Comparison of ENCODE assay signal across 4 fruit fly cellular contexts in the genomic region with DNA sequence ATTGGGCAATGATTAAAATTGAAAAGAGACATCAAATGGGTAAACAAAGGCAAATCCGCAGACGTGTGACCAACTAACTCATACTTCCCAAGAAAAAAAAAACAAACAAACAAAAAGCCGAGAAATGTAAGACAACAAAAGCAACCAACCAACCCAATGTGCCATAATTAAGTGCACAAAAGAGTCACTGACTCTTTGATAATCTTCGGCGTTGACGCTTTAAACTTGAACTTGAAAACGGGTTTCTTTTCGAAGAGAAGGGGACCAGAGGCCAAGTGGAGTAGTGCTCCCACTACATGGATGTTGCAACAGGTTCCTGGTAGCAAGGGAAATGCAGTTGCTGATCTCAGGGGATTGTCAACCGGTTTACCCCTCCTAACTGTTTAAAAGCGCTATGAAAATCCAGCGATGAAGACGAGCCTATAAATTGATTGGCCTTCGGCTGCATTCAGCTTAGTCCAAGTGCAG.
TF ChIP-seq lines count a peak whose summit lies in the region.

Gene CG13064, plus strand, starts transcription at position 418 of the 468 bp plus-strand sequence.

- no peak for TF ChIP-seq CTCF in whole organism, embryonic (GFP tag; optimal IDR thresholded peaks at IDR 0.05; lab: Kevin White, UChicago)

TF ChIP-seq in whole organism, embryonic, 481 proteins besides CTCF, POLR2A, EP300 and RAD21:
- TF ChIP-seq Hr78 (GFP tag; optimal IDR thresholded peaks at IDR 0.05; lab: Kevin White, UChicago) (peak in 1 of 2 experiments; percentile 87), Awh (GFP tag; IDR thresholded peaks at IDR 0.05; lab: Robert Waterston, UW) (peak; percentile 19; the same call in 1 of the 2 replicates), oc (tag; optimal IDR thresholded peaks at IDR 0.05; lab: Kevin White, UChicago) (peak; percentile 56), CG12769 (tag; optimal IDR thresholded peaks at IDR 0.05; lab: Kevin White, UChicago) (peak; percentile 50), chinmo (GFP tag; IDR thresholded peaks at IDR 0.05; lab: Robert Waterston, UW; ENCODE audit: partially characterized antibody) (0 out of 4 replicates have a peak, but pooled peaks have one; percentile 65), abd-A (tag; optimal IDR thresholded peaks at IDR 0.05; lab: Kevin White, UChicago) (peak; percentile 75), Dip2 (GFP tag; IDR thresholded peaks at IDR 0.05; lab: Robert Waterston, UW) (no peak), nom (GFP tag; optimal IDR thresholded peaks at IDR 0.05; lab: Kevin White, UChicago) (peak; percentile 8), CG15269 (tag; optimal IDR thresholded peaks at IDR 0.05; lab: Kevin White, UChicago) (peak; percentile 27), Aef1 (GFP tag; IDR thresholded peaks at IDR 0.05; lab: Robert Waterston, UW) (no peak)

TF ChIP-seq in whole organism, prepupa, 60 proteins besides CTCF, POLR2A, EP300 and RAD21:
- TF ChIP-seq Lpt (GFP tag; optimal IDR thresholded peaks at IDR 0.05; lab: Kevin White, UChicago): peak; percentile 8
- TF ChIP-seq dsx (GFP tag; optimal IDR thresholded peaks at IDR 0.05; lab: Kevin White, UChicago; ENCODE audit: poor library complexity, severe bottlenecking): peak; percentile 55
- TF ChIP-seq Eip78C (GFP tag; lab: Kevin White, UChicago): peak; percentile 53
- no peak for TF ChIP-seq CG8119 (GFP tag; IDR thresholded peaks at IDR 0.05; lab: Robert Waterston, UW)
- TF ChIP-seq ss (GFP tag; optimal IDR thresholded peaks at IDR 0.05; lab: Kevin White, UChicago): peak in 1 of 2 experiments; percentile 63
- no peak for TF ChIP-seq CG10669 (GFP tag; optimal IDR thresholded peaks at IDR 0.05; lab: Kevin White, UChicago)
- TF ChIP-seq Sox102F (GFP tag; optimal IDR thresholded peaks at IDR 0.05; lab: Kevin White, UChicago): peak; percentile 19
- peak; percentile 47 for TF ChIP-seq Eip75B (GFP tag; optimal IDR thresholded peaks at IDR 0.05; lab: Kevin White, UChicago)

TF ChIP-seq in whole organism, pupa, 21 proteins besides CTCF, POLR2A, EP300 and RAD21:
- peak; percentile 96 for TF ChIP-seq EcR (GFP tag; optimal IDR thresholded peaks at IDR 0.05; lab: Kevin White, UChicago)
- no peak for TF ChIP-seq rn (GFP tag; IDR thresholded peaks at IDR 0.05; lab: Robert Waterston, UW)

TF ChIP-seq in whole organism, wandering third instar larva, 38 proteins besides CTCF, POLR2A, EP300 and RAD21:
- TF ChIP-seq dl (GFP tag; optimal IDR thresholded peaks at IDR 0.05; lab: Kevin White, UChicago; ENCODE audit: insufficient read depth in 1 of 2, partially characterized antibody in 2 of 2) (no peak), Vsx2 (GFP tag; optimal IDR thresholded peaks at IDR 0.05; lab: Kevin White, UChicago; ENCODE audit: partially characterized antibody) (peak; percentile 70)

Comparison
In these comparisons a context has a peak if more than half of its experiments do, and no peak if none do; other contexts are left out.
1. Of the 7 proteins assayed by ChIP-seq in both whole organism, embryonic and whole organism, prepupa: peak only in whole organism, embryonic: none; only in whole organism, prepupa: Lpt and Sox102F; in both: none; in neither: 5.